Worm (Caenorhabditis elegans) whole organism, L4 larva: Measurements from ENCODE around the gene C46C2.6.

Source experiments
- F10B5.3 ChIP-seq: sonication (generic microtip); optimal IDR thresholded peaks from 2 replicates; lab custom pipeline; 2016; ENCODE audit warnings: mild to moderate bottlenecking, missing genetic modification characterization, missing compliant biosample characterization
- F44E2.7 ChIP-seq: fragments of 200-800 bp; sonication (Bioruptor generic); IDR thresholded peaks from 2 replicates; pipeline ENCODE4 v2.1.2; 2022; ENCODE audit warnings: missing genetic modification characterization, missing compliant biosample characterization
- F49E8.2 ChIP-seq: sonication (generic microtip); optimal IDR thresholded peaks from 2 replicates; lab custom pipeline; 2016; ENCODE audit warnings: missing compliant biosample characterization, mild to moderate bottlenecking, missing genetic modification characterization, borderline replicate concordance
- R02D3.7 ChIP-seq: fragments of 150-350 bp; sonication (generic microtip); optimal IDR thresholded peaks from 3 replicates; lab custom pipeline; 2014; ENCODE audit warnings: missing biosample characterization, missing genetic modification characterization
- T20F7.1 ChIP-seq: fragments of 200-800 bp; sonication (Bioruptor generic); optimal IDR thresholded peaks from 2 replicates; lab custom pipeline; 2018; ENCODE audit warnings: mild to moderate bottlenecking, missing genetic modification characterization, missing compliant biosample characterization
- T26A8.4 ChIP-seq: fragments of 200-800 bp; sonication (Bioruptor generic); IDR thresholded peaks from 2 replicates; pipeline ENCODE4 v1.3.6; 2022; ENCODE audit warnings: missing genetic modification characterization, missing compliant biosample characterization
- Y105C5A.15 ChIP-seq: fragments of 200-800 bp; sonication (Bioruptor generic); IDR thresholded peaks from 2 replicates; pipeline ENCODE4 v1.3.6; 2022; ENCODE audit warnings: missing genetic modification characterization, missing compliant biosample characterization
- Y5F2A.4 ChIP-seq: fragments of 200-800 bp; sonication (Bioruptor generic); optimal IDR thresholded peaks from 2 replicates; lab custom pipeline; 2018; ENCODE audit warnings: mild to moderate bottlenecking, missing genetic modification characterization, missing compliant biosample characterization
- Y75B8A.6 ChIP-seq: fragments of 200-800 bp; sonication (Bioruptor generic); IDR thresholded peaks from 2 replicates; pipeline ENCODE4 v1.3.6; 2022; ENCODE audit warnings: missing genetic modification reagents, missing genetic modification characterization, missing compliant biosample characterization
- ZK546.5 ChIP-seq, 2 experiments: sonication (generic microtip); optimal IDR thresholded peaks; 2 replicates each; lab custom pipeline; 2017; ENCODE audit warnings: missing biosample characterization in 2 of 2, missing genetic modification characterization in 2 of 2
- aly-2 ChIP-seq: sonication (generic microtip); optimal IDR thresholded peaks from 2 replicates; lab custom pipeline; 2018; ENCODE audit warnings: missing biosample characterization, missing genetic modification characterization
- ama-1 ChIP-seq: fragments of 150-350 bp; optimal IDR thresholded peaks from 2 replicates; lab custom pipeline; 2014; ENCODE audit warnings: inconsistent platforms, mixed read lengths
- arid-1 ChIP-seq: fragments of 200-800 bp; sonication (Bioruptor generic); conservative IDR thresholded peaks from 2 replicates; pipeline ENCODE4 v1.3.6; 2022; ENCODE audit warnings: missing genetic modification reagents, missing genetic modification characterization, missing compliant biosample characterization
- ceh-44 ChIP-seq: fragments of 200-800 bp; sonication (Bioruptor generic); IDR thresholded peaks from 2 replicates; pipeline ENCODE4 v1.3.6; 2022; ENCODE audit warnings: missing genetic modification reagents, missing genetic modification characterization, missing compliant biosample characterization
- cey-2 ChIP-seq: sonication (generic microtip); optimal IDR thresholded peaks from 3 replicates; lab custom pipeline; 2017; ENCODE audit warnings: missing genetic modification characterization, mild to moderate bottlenecking, missing compliant biosample characterization, antibody characterized with exemption, borderline replicate concordance; ENCODE audit not compliant: insufficient read depth
- daf-16 ChIP-seq, 3 experiments: sonication (generic microtip); optimal IDR thresholded peaks; 2 replicates each; lab custom pipeline; 2016 to 2017; ENCODE audit warnings: missing genetic modification characterization in 3 of 3, missing genetic modification reagents in 3 of 3, mild to moderate bottlenecking in 2 of 3, missing compliant biosample characterization in 2 of 3, missing biosample characterization in 1 of 3, moderate library complexity in 1 of 3
- daf-8 ChIP-seq: fragments of 200-800 bp; sonication (Bioruptor generic); IDR thresholded peaks from 2 replicates; pipeline ENCODE4 v1.3.6; 2022; ENCODE audit warnings: missing genetic modification characterization, missing compliant biosample characterization
- dmd-6 ChIP-seq: fragments of 200-800 bp; sonication (Bioruptor generic); IDR thresholded peaks from 2 replicates; pipeline ENCODE4 v1.3.6; 2022; ENCODE audit warnings: missing genetic modification reagents, missing genetic modification characterization, missing compliant biosample characterization
- dmd-8 ChIP-seq: fragments of 200-800 bp; sonication (Bioruptor generic); IDR thresholded peaks from 2 replicates; pipeline ENCODE4 v1.3.6; 2022; ENCODE audit warnings: missing genetic modification characterization, missing compliant biosample characterization
- duxl-1 ChIP-seq: sonication (generic microtip); optimal IDR thresholded peaks from 2 replicates; lab custom pipeline; 2016; ENCODE audit warnings: mild to moderate bottlenecking, missing genetic modification characterization, moderate library complexity, missing compliant biosample characterization; ENCODE audit not compliant: poor library complexity
- dve-1 ChIP-seq: sonication (generic microtip); optimal IDR thresholded peaks from 2 replicates; lab custom pipeline; 2017; ENCODE audit warnings: antibody characterized with exemption, mild to moderate bottlenecking, missing genetic modification characterization, missing compliant biosample characterization; ENCODE audit not compliant: insufficient read depth
- fkh-10 ChIP-seq: fragments of 150-350 bp; optimal IDR thresholded peaks from 2 replicates; lab custom pipeline; 2014; ENCODE audit warnings: missing biosample characterization, missing genetic modification reagents, missing genetic modification characterization
- fos-1 ChIP-seq: fragments of 150-350 bp; optimal IDR thresholded peaks from 2 replicates; lab custom pipeline; 2014; ENCODE audit warnings: missing biosample characterization, missing genetic modification characterization
- hlh-11 ChIP-seq: fragments of 200-800 bp; sonication (Bioruptor generic); optimal IDR thresholded peaks from 2 replicates; lab custom pipeline; 2018; ENCODE audit warnings: mild to moderate bottlenecking, missing genetic modification characterization, missing compliant biosample characterization
- jun-1 ChIP-seq: fragments of 150-350 bp; optimal IDR thresholded peaks from 2 replicates; lab custom pipeline; 2014; ENCODE audit warnings: missing biosample characterization, missing genetic modification reagents, missing genetic modification characterization
- lin-1 ChIP-seq: fragments of 200-800 bp; sonication (Bioruptor generic); IDR thresholded peaks from 2 replicates; pipeline ENCODE4 v1.3.6; 2022; ENCODE audit warnings: missing genetic modification reagents, missing genetic modification characterization, missing compliant biosample characterization
- lin-13 ChIP-seq: fragments of 150-350 bp; optimal IDR thresholded peaks from 2 replicates; lab custom pipeline; 2014; ENCODE audit warnings: missing biosample characterization, missing genetic modification reagents, missing genetic modification characterization
- lin-39 ChIP-seq: fragments of 150-350 bp; optimal IDR thresholded peaks from 2 replicates; lab custom pipeline; 2014; ENCODE audit warnings: missing biosample characterization, missing genetic modification reagents, missing genetic modification characterization
- lir-3 ChIP-seq: sonication (generic microtip); optimal IDR thresholded peaks from 2 replicates; lab custom pipeline; 2016; ENCODE audit warnings: mild to moderate bottlenecking, missing genetic modification characterization, missing compliant biosample characterization
- lsy-2 ChIP-seq, 2 experiments: fragments of 150-350 bp in 1 of 2; sonication (generic microtip) in 1 of 2; optimal IDR thresholded peaks; 2 replicates each; lab custom pipeline; 2014 to 2017; ENCODE audit warnings: missing biosample characterization in 2 of 2, missing genetic modification characterization in 2 of 2
- madf-9 ChIP-seq: fragments of 200-800 bp; sonication (Bioruptor generic); conservative IDR thresholded peaks from 2 replicates; pipeline ENCODE4 v1.3.6; 2022; ENCODE audit warnings: missing genetic modification reagents, missing genetic modification characterization, missing compliant biosample characterization
- mep-1 ChIP-seq: fragments of 150-350 bp; sonication (generic microtip); optimal IDR thresholded peaks from 3 replicates; lab custom pipeline; 2014; ENCODE audit warnings: missing biosample characterization, missing genetic modification characterization
- mes-2 ChIP-seq: sonication (generic microtip); optimal IDR thresholded peaks from 2 replicates; lab custom pipeline; 2016; ENCODE audit warnings: missing genotype, mild to moderate bottlenecking, missing genetic modification characterization, missing compliant biosample characterization; ENCODE audit not compliant: poor library complexity, severe bottlenecking
- mxl-3 ChIP-seq: fragments of 200-800 bp; sonication (Bioruptor generic); optimal IDR thresholded peaks from 2 replicates; lab custom pipeline; 2018; ENCODE audit warnings: mild to moderate bottlenecking, missing genetic modification characterization, missing compliant biosample characterization
- nhr-102 ChIP-seq: sonication (generic microtip); optimal IDR thresholded peaks from 2 replicates; lab custom pipeline; 2016; ENCODE audit warnings: mild to moderate bottlenecking, missing genetic modification characterization, moderate library complexity, missing compliant biosample characterization
- nhr-111 ChIP-seq: fragments of 200-800 bp; sonication (Bioruptor generic); optimal IDR thresholded peaks from 2 replicates; lab custom pipeline; 2018; ENCODE audit warnings: mild to moderate bottlenecking, missing genetic modification characterization, missing compliant biosample characterization
- nhr-237 ChIP-seq: sonication (generic microtip); optimal IDR thresholded peaks from 2 replicates; lab custom pipeline; 2017; ENCODE audit warnings: missing biosample characterization, missing genetic modification characterization
- nhr-25 ChIP-seq: sonication (generic microtip); optimal IDR thresholded peaks from 2 replicates; lab custom pipeline; 2017; ENCODE audit warnings: missing genetic modification characterization, mild to moderate bottlenecking, missing compliant biosample characterization, antibody characterized with exemption, moderate library complexity, borderline replicate concordance; ENCODE audit not compliant: insufficient read depth
- nhr-28 ChIP-seq: fragments of 150-350 bp; optimal IDR thresholded peaks from 2 replicates; lab custom pipeline; 2014; ENCODE audit warnings: missing biosample characterization, missing genetic modification characterization
- nhr-42 ChIP-seq: fragments of 200-800 bp; sonication (Bioruptor generic); IDR thresholded peaks from 2 replicates; pipeline ENCODE4 v1.3.6; 2022; ENCODE audit warnings: missing genetic modification characterization, missing compliant biosample characterization
- nhr-48 ChIP-seq: sonication (generic microtip); optimal IDR thresholded peaks from 2 replicates; lab custom pipeline; 2016; ENCODE audit warnings: mild to moderate bottlenecking, missing genetic modification characterization, missing compliant biosample characterization
- pha-4 ChIP-seq, 2 experiments: fragments of 150-350 bp in 1 of 2; fragments of 200-800 bp in 1 of 2; sonication (Bioruptor generic) in 1 of 2; IDR thresholded peaks in 1 of 2; optimal IDR thresholded peaks in 1 of 2; 2 replicates each; pipeline versions ENCODE4 v1.3.6 to Lab custom; 2014 to 2022; ENCODE audit warnings: missing genetic modification characterization in 2 of 2, missing genetic modification reagents in 2 of 2, missing biosample characterization in 1 of 2, missing compliant biosample characterization in 1 of 2
- rbr-2 ChIP-seq: sonication (generic microtip); optimal IDR thresholded peaks from 2 replicates; lab custom pipeline; 2016; ENCODE audit warnings: missing genotype, missing genetic modification characterization, missing compliant biosample characterization
- saeg-2 ChIP-seq: fragments of 200-800 bp; sonication (Bioruptor generic); IDR thresholded peaks from 2 replicates; pipeline ENCODE4 v1.3.6; 2022; ENCODE audit warnings: missing genetic modification reagents, missing genetic modification characterization, missing compliant biosample characterization
- snpc-1.2 ChIP-seq: fragments of 200-800 bp; sonication (Bioruptor generic); IDR thresholded peaks from 2 replicates; pipeline ENCODE4 v1.3.6; 2022; ENCODE audit warnings: missing genetic modification reagents, missing genetic modification characterization, missing compliant biosample characterization
- tra-1 ChIP-seq: fragments of 200-800 bp; sonication (Bioruptor generic); IDR thresholded peaks from 2 replicates; pipeline ENCODE4 v1.3.6; 2022; ENCODE audit warnings: missing genetic modification reagents, missing genetic modification characterization, missing compliant biosample characterization
- unc-130 ChIP-seq: sonication (generic microtip); optimal IDR thresholded peaks from 2 replicates; lab custom pipeline; 2016; ENCODE audit warnings: missing genetic modification reagents, missing genetic modification characterization, missing compliant biosample characterization
- vab-7 ChIP-seq: fragments of 200-800 bp; sonication (Bioruptor generic); IDR thresholded peaks from 2 replicates; pipeline ENCODE4 v1.3.6; 2022; ENCODE audit warnings: missing genetic modification reagents, missing genetic modification characterization, missing compliant biosample characterization
- zag-1 ChIP-seq: fragments of 150-350 bp; optimal IDR thresholded peaks from 2 replicates; lab custom pipeline; 2014; ENCODE audit warnings: missing biosample characterization, missing genetic modification characterization
- ztf-11 ChIP-seq: fragments of 150-350 bp; optimal IDR thresholded peaks from 2 replicates; lab custom pipeline; 2014; ENCODE audit warnings: missing biosample characterization, missing genetic modification characterization

The C46C2.6 gene

DNA sequence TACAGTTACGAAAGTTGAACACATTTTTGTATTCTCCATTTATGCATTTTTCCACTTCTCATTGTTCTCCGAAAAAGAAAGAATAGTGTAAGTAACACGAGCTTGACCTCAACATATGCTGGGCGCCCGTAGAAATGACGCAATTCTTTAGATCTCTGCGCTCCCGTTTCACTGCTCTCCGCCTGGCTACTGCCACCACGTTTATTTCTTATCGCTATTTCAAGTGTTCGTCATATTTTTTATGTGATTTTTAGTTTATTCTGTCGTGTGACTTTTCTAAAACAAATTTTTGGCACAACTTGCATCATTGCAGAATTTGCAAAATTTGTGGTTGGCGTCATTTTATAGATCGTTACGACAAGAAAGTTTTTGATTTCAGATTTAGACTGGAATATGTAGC, 4.7 kb downstream of the C46C2.6 start (continued):
- TF ChIP-seq nhr-28 (tag; lab: Kevin White, UChicago), result peak; percentile 49
- TF ChIP-seq pha-4 (GFP tag; IDR thresholded peaks at IDR 0.05; lab: Robert Waterston, UW), result no peak
- TF ChIP-seq pha-4 (tag; optimal IDR thresholded peaks at IDR 0.05; lab: Kevin White, UChicago), result no peak
- peak; percentile 21 for TF ChIP-seq dve-1
- TF ChIP-seq madf-9, result no peak
- no peak for TF ChIP-seq lir-3 (tag; lab: Kevin White, UChicago)
- TF ChIP-seq fos-1 (tag; lab: Kevin White, UChicago), result no peak
- no peak for TF ChIP-seq lsy-2 (tag; optimal IDR thresholded peaks at IDR 0.05; lab: Kevin White, UChicago)
- no peak for TF ChIP-seq daf-8 (GFP tag; lab: Robert Waterston, UW)
- no peak for TF ChIP-seq lin-13 (GFP tag; lab: Kevin White, UChicago)
- TF ChIP-seq daf-16 (GFP tag; optimal IDR thresholded peaks at IDR 0.05; lab: Kevin White, UChicago), result no peak
- TF ChIP-seq daf-16 (tag; optimal IDR thresholded peaks at IDR 0.05; lab: Kevin White, UChicago), result peak; percentile 26
- peak; percentile 57; the same call in 1 of the 2 replicates for TF ChIP-seq dmd-6
- TF ChIP-seq R02D3.7 (tag; lab: Kevin White, UChicago), result no peak
- peak; percentile 15 for TF ChIP-seq mxl-3
- TF ChIP-seq F49E8.2 (tag; lab: Kevin White, UChicago), result no peak
- no peak for TF ChIP-seq nhr-25
- no peak for TF ChIP-seq lin-39
- TF ChIP-seq saeg-2 (GFP tag; lab: Robert Waterston, UW), result no peak
- TF ChIP-seq arid-1 (GFP tag; lab: Robert Waterston, UW), result no peak
- no peak for TF ChIP-seq Y105C5A.15 (GFP tag; lab: Robert Waterston, UW)
- no peak for TF ChIP-seq nhr-237 (tag; lab: Kevin White, UChicago)
- no peak for TF ChIP-seq T26A8.4 (GFP tag; lab: Robert Waterston, UW)
- no peak for TF ChIP-seq tra-1 (GFP tag; lab: Robert Waterston, UW)
- peak; percentile 63 for TF ChIP-seq hlh-11
- TF ChIP-seq ztf-11 (tag; lab: Kevin White, UChicago), result no peak
- TF ChIP-seq jun-1 (tag; lab: Kevin White, UChicago), result no peak
- TF ChIP-seq nhr-42 (GFP tag; lab: Robert Waterston, UW), result no peak
- TF ChIP-seq mep-1 (tag; lab: Kevin White, UChicago), result no peak
- no peak for TF ChIP-seq rbr-2 (tag; lab: Kevin White, UChicago)
- TF ChIP-seq T20F7.1 (GFP tag; lab: Kevin White, UChicago), result no peak
- no peak for TF ChIP-seq duxl-1 (tag; lab: Kevin White, UChicago)
- no peak for TF ChIP-seq ZK546.5 (tag; optimal IDR thresholded peaks at IDR 0.05; lab: Kevin White, UChicago)
- no peak for TF ChIP-seq F44E2.7 (GFP tag; lab: Robert Waterston, UW)
- TF ChIP-seq cey-2 (tag; lab: Kevin White, UChicago), result no peak
- no peak for TF ChIP-seq nhr-111
- TF ChIP-seq dmd-8 (GFP tag; lab: Robert Waterston, UW), result no peak
- no peak for TF ChIP-seq Y5F2A.4 (GFP tag; lab: Kevin White, UChicago)
- TF ChIP-seq fkh-10 (GFP tag; lab: Kevin White, UChicago), result no peak
- no peak for TF ChIP-seq Y75B8A.6 (GFP tag; lab: Robert Waterston, UW)
- no peak for TF ChIP-seq snpc-1.2 (GFP tag; lab: Robert Waterston, UW)
- no peak for TF ChIP-seq unc-130 (GFP tag; lab: Kevin White, UChicago)
- peak; percentile 9 for TF ChIP-seq mes-2 (tag; lab: Kevin White, UChicago)
- TF ChIP-seq ama-1 (lab: Kevin White, UChicago), result no peak
- TF ChIP-seq vab-7 (GFP tag; lab: Robert Waterston, UW), result no peak
- no peak for TF ChIP-seq nhr-102 (tag; lab: Kevin White, UChicago)
- no peak for TF ChIP-seq ceh-44 (GFP tag; lab: Robert Waterston, UW)
- no peak for TF ChIP-seq zag-1
- TF ChIP-seq nhr-48 (tag; lab: Kevin White, UChicago), result no peak
- TF ChIP-seq aly-2, result no peak
- TF ChIP-seq F10B5.3, result no peak
- no peak for TF ChIP-seq lin-1
